Worm (Caenorhabditis elegans): ENCODE data around the gene clec-158.

Gene clec-158

DNA sequence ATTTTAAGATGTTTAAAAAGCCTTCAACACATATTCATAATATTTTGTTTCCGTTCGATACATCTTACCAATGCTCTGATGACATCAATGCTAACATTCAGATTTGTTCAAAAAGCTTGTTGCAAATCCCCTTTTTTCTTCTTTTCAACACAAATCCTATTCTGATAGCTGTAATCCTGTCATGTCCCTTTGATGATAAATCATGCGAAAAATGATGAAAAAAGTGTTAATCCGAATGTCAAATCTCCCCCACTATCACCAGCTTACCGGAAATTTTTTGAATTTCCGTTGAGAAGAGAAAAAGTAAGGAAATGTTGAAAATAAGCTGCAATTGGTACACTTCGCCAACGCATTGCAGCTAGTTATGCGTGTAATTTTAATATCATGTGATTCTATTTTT is 22.4 kb upstream of the clec-158 start:
- TF ChIP-seq zip-5 (tag; optimal IDR thresholded peaks at IDR 0.05), result no peak
- TF ChIP-seq C08G9.2 (tag; optimal IDR thresholded peaks at IDR 0.05), result no peak

DNA sequence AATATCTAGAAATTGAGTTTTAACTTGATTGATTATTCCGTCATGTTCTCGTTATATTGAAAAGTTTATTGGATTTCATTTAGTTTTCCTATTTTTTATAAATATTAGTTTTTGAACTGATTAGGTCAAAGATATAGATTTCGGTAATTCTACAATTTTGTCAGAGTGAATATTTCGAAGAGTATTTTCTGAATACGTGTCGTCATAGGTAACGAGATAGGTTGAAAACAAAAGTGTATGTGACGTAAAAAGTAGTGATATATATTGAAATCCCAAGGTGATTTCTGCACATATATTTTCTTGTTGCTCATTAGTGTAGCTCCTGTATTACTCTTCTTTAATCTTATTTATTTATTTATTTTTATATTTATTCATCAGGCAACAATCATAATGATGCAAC is 21.4 kb upstream of the clec-158 start, which contains the start of gene K04C2.7:
TSS of gene K04C2.7 (plus strand) at position 301 of the 400 bp plus-strand sequence.
- TF ChIP-seq nhr-11 (tag; optimal IDR thresholded peaks at IDR 0.05) (no peak), mec-3 (tag; optimal IDR thresholded peaks at IDR 0.05; ENCODE audit: borderline replicate concordance) (no peak), ceh-14 (tag; optimal IDR thresholded peaks at IDR 0.05) (no peak), syd-9 (tag; optimal IDR thresholded peaks at IDR 0.05) (no peak), pha-4 (tag; optimal IDR thresholded peaks at IDR 0.05) (no peak), pha-2 (tag; optimal IDR thresholded peaks at IDR 0.05) (no peak), pqm-1 (tag; optimal IDR thresholded peaks at IDR 0.05) (no peak), ceh-18 (tag; optimal IDR thresholded peaks at IDR 0.05) (no peak), hlh-13 (GFP tag; optimal IDR thresholded peaks at IDR 0.05) (no peak), nfya-1 (tag; optimal IDR thresholded peaks at IDR 0.05) (no peak), tbx-7 (tag; optimal IDR thresholded peaks at IDR 0.05) (no peak)

DNA sequence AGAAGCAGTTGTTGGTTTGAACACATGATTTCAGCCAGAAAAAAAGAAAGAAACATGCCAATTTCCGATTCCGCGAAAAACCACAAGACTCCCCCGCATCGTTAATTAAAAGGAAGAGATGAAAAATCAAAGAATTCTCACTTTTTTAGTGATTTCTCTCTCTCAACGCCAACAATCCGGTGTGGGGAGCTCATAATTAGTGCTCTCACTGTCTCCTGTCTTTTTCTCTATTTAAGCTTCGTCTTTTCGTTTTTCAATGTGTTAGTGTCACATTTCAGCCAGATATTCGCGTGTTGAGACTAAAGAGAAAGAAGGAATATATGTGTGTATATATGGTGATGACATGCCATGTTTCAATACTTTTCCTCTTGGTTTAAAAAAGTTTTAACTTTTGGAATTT is 14.3 kb upstream of the clec-158 start:
- TF ChIP-seq sox-4 (tag; optimal IDR thresholded peaks at IDR 0.05) (no peak), madf-2 (tag; optimal IDR thresholded peaks at IDR 0.05) (no peak), pag-3 (tag; optimal IDR thresholded peaks at IDR 0.05; ENCODE audit: borderline replicate concordance) (no peak), eyg-1 (tag; optimal IDR thresholded peaks at IDR 0.05) (no peak), ceh-2 (tag; optimal IDR thresholded peaks at IDR 0.05) (no peak), ceh-18 (tag; optimal IDR thresholded peaks at IDR 0.05) (no peak), ceh-14 (tag; optimal IDR thresholded peaks at IDR 0.05) (no peak), ceh-48 (tag; optimal IDR thresholded peaks at IDR 0.05) (no peak), npax-4 (tag; optimal IDR thresholded peaks at IDR 0.05) (no peak), ceh-45 (GFP tag; IDR thresholded peaks at IDR 0.05) (no peak), ahr-1 (tag; optimal IDR thresholded peaks at IDR 0.05) (no peak), pros-1 (tag; optimal IDR thresholded peaks at IDR 0.05) (no peak)

DNA sequence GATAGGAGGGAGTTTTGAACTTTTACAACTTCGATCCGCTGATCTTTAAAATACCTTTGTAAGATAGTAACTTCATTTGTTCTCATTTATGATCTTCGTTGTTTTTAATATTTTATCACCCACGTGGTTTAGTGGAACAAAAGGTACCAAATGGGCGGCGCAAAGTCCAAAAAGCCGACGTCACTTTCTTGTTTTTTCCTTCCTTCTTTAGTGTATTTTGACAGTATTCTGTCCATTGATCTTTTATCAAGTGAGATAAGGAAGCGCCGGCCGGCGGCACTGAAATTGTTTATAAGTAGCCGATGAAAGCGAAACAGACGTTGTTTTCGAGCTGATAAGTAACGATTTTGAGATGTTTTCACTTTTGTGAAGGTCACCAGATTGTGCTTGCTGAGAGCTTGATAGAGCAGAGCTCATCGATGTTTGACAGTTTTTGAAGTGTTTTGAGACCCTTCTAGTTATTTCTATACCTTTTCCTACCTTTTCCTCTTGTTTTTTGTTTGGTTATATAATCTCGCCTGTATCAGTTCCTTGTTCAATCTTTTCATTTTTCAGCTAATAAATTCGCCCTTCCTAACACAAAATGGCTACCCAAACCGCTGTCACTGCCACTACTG is 13.3 kb upstream of the clec-158 start, which contains the start of gene K04C2.3:
TSS of gene K04C2.3 (plus strand) at position 556 of the 617 bp plus-strand sequence.
- TF ChIP-seq nhr-232 (tag; optimal IDR thresholded peaks at IDR 0.05) (no peak), unc-86 (tag; optimal IDR thresholded peaks at IDR 0.05) (no peak)

DNA sequence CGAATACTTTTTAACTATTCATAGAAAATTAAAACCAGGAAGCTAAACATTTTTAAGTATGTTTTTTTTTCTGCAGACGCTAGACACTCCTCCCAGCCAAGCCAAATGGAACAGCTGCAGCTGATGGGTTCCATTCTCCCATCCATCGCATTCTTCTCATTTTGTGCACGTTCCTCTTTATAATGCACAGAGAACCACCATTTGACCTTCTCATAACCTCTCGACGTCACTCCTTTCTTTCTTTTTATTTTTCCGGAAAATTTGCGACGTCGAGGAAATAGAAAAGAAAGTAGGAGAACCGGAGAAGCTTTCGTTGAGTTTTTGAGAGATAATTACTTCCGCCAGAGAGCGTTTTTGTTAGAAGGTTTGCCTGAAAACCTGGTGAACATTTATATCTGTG is 12.3 kb upstream of the clec-158 start:
- no peak for TF ChIP-seq pros-1 (tag; optimal IDR thresholded peaks at IDR 0.05)
- no peak for TF ChIP-seq nfya-1 (tag; optimal IDR thresholded peaks at IDR 0.05)
- no peak for TF ChIP-seq ceh-6 (GFP tag; optimal IDR thresholded peaks at IDR 0.05)
- TF ChIP-seq K02D7.2 (tag; optimal IDR thresholded peaks at IDR 0.05), result no peak
- TF ChIP-seq ahr-1 (tag; optimal IDR thresholded peaks at IDR 0.05), result no peak
- no peak for TF ChIP-seq dve-1 (tag; optimal IDR thresholded peaks at IDR 0.05)
- TF ChIP-seq hlh-15 (tag; optimal IDR thresholded peaks at IDR 0.05), result no peak
- no peak for TF ChIP-seq hlh-13 (GFP tag; optimal IDR thresholded peaks at IDR 0.05)
- TF ChIP-seq ceh-14 (tag; optimal IDR thresholded peaks at IDR 0.05), result no peak
- no peak for TF ChIP-seq ceh-19 (GFP tag; optimal IDR thresholded peaks at IDR 0.05)
- no peak for TF ChIP-seq ceh-34 (tag; optimal IDR thresholded peaks at IDR 0.05)
- no peak for TF ChIP-seq ceh-2 (tag; optimal IDR thresholded peaks at IDR 0.05)
- no peak for TF ChIP-seq fax-1 (tag; optimal IDR thresholded peaks at IDR 0.05)
- TF ChIP-seq ama-1 (optimal IDR thresholded peaks at IDR 0.05), result no peak
- TF ChIP-seq lin-11 (tag; optimal IDR thresholded peaks at IDR 0.05), result no peak
- no peak for TF ChIP-seq ceh-18 (tag; optimal IDR thresholded peaks at IDR 0.05)
